Worm (Caenorhabditis elegans) whole organism, early embryonic: ENCODE data around the gene ceh-83.

Experiments used
- ama-1 ChIP-seq: fragments of 150-350 bp; optimal IDR thresholded peaks from 2 replicates; lab custom pipeline; 2014
- ceh-36 ChIP-seq: sonication (generic microtip); optimal IDR thresholded peaks from 2 replicates; lab custom pipeline; 2016; ENCODE audit warnings: missing genetic modification characterization, inconsistent platforms, missing compliant biosample characterization
- flt-1 ChIP-seq: fragments of 200-800 bp; sonication (Bioruptor generic); IDR thresholded peaks from 2 replicates; pipeline ENCODE4 v1.3.6; 2022; ENCODE audit warnings: missing genetic modification characterization, missing compliant biosample characterization
- hmbx-1 ChIP-seq: sonication (generic microtip); optimal IDR thresholded peaks from 2 replicates; lab custom pipeline; 2016; ENCODE audit warnings: mild to moderate bottlenecking, missing genetic modification characterization, missing compliant biosample characterization
- hmg-4 ChIP-seq: fragments of 200-800 bp; sonication (Bioruptor generic); optimal IDR thresholded peaks from 2 replicates; lab custom pipeline; 2018; ENCODE audit warnings: mild to moderate bottlenecking, missing genetic modification characterization, missing compliant biosample characterization
- pes-1 ChIP-seq: fragments of 200-800 bp; sonication (Bioruptor generic); IDR thresholded peaks from 2 replicates; pipeline ENCODE4 v1.3.6; 2022; ENCODE audit warnings: missing genetic modification reagents, missing genetic modification characterization, missing compliant biosample characterization
- scrt-1 ChIP-seq: fragments of 200-800 bp; sonication (Bioruptor generic); IDR thresholded peaks from 2 replicates; pipeline ENCODE4 v1.3.6; 2022; ENCODE audit warnings: missing genetic modification characterization, missing compliant biosample characterization
- sea-1 ChIP-seq: fragments of 200-800 bp; sonication (Bioruptor generic); conservative IDR thresholded peaks from 2 replicates; pipeline ENCODE4 v1.3.6; 2022; ENCODE audit warnings: missing genetic modification characterization, missing compliant biosample characterization
- tbx-11 ChIP-seq: fragments of 200-800 bp; sonication (Bioruptor generic); IDR thresholded peaks from 2 replicates; pipeline ENCODE4 v1.3.6; 2022; ENCODE audit warnings: missing genetic modification characterization, missing compliant biosample characterization
- tbx-37 ChIP-seq: fragments of 200-800 bp; sonication (Bioruptor generic); conservative IDR thresholded peaks from 2 replicates; pipeline ENCODE4 v1.3.6; 2022; ENCODE audit warnings: missing genetic modification reagents, missing genetic modification characterization, missing compliant biosample characterization

DNA sequence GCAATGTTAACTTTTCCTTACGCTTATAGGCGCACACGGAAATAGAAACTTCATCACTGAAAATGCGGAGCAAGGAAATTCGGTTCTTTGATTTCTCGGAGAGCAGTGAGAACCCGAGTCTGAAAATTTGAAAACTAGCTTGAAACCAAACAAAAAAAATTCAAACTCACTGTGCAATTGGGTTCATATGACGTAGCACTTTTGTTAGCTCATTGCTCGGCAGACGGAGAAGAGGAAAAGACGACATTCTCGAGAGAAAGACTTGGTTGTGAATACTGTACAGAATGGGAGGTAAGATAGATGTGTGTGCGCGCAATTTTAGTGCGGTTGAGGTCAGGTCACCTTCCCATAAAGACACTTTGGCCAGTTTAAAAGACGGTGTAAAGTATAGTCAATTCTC lies 14.1 kb upstream of the ceh-83 start, which contains the start of the genes F36H5.13 and F36H5.8:
- no peak for TF ChIP-seq flt-1 (GFP tag; lab: Robert Waterston, UW)
- TF ChIP-seq scrt-1: no peak
- TF ChIP-seq tbx-11 (GFP tag; lab: Robert Waterston, UW): no peak
- no peak for TF ChIP-seq ama-1 (lab: Kevin White, UChicago)
- TF ChIP-seq pes-1 (GFP tag; lab: Robert Waterston, UW): no peak
- no peak for TF ChIP-seq ceh-36 (tag; lab: Kevin White, UChicago)
- TF ChIP-seq hmg-4 (GFP tag; lab: Kevin White, UChicago): no peak
- no peak for TF ChIP-seq hmbx-1
- no peak for TF ChIP-seq sea-1 (GFP tag; lab: Robert Waterston, UW)
- no peak for TF ChIP-seq tbx-37 (GFP tag; lab: Robert Waterston, UW)
